Fruit fly (Drosophila melanogaster) whole organism, embryonic: ENCODE data around the gene eIF3h.

Experiments used
- B-H2 ChIP-seq: fragments of 200-800 bp; sonication (Bioruptor generic); optimal IDR thresholded peaks from 2 replicates; lab custom pipeline; 2018; ENCODE audit warnings: missing biosample characterization, mild to moderate bottlenecking, missing genetic modification characterization
- CG11085 ChIP-seq: fragments of 200-800 bp; sonication (Bioruptor generic); IDR thresholded peaks from 2 replicates; pipeline ENCODE4 v1.3.6; 2022; ENCODE audit warnings: missing biosample characterization, missing genetic modification characterization
- CG11456 ChIP-seq: fragments of 200-800 bp; sonication (Bioruptor generic); IDR thresholded peaks from 3 replicates; pipeline ENCODE4 v1.3.6; 2022; ENCODE audit warnings: missing biosample characterization, missing genetic modification characterization
- CG11695 ChIP-seq: fragments of 200-800 bp; sonication (Bioruptor generic); IDR thresholded peaks from 3 replicates; pipeline ENCODE4 v1.3.6; 2022; ENCODE audit warnings: missing biosample characterization, missing genetic modification characterization
- CG11696 ChIP-seq: fragments of 200-800 bp; sonication (Bioruptor generic); IDR thresholded peaks from 2 replicates; pipeline ENCODE4 v1.3.6; 2022; ENCODE audit warnings: missing biosample characterization, missing genetic modification characterization
- CG13894 ChIP-seq: fragments of 200-800 bp; sonication (Bioruptor generic); optimal IDR thresholded peaks from 3 replicates; lab custom pipeline; 2018; ENCODE audit warnings: missing biosample characterization, mild to moderate bottlenecking, missing genetic modification characterization, moderate library complexity
- CG15073 ChIP-seq: fragments of 200-800 bp; sonication (Bioruptor generic); optimal IDR thresholded peaks from 2 replicates; lab custom pipeline; 2016; ENCODE audit warnings: missing biosample characterization, missing genetic modification characterization
- CG15514 ChIP-seq: fragments of 200-800 bp; sonication (Bioruptor generic); optimal IDR thresholded peaks from 3 replicates; lab custom pipeline; 2017; ENCODE audit warnings: missing biosample characterization, missing genetic modification characterization, mild to moderate bottlenecking, moderate library complexity, missing genetic modification reagents
- CG16863 ChIP-seq: fragments of 200-800 bp; sonication (Bioruptor generic); optimal IDR thresholded peaks from 3 replicates; lab custom pipeline; 2016; ENCODE audit warnings: missing biosample characterization, missing genetic modification characterization
- CG2116 ChIP-seq: fragments of 200-800 bp; sonication (Bioruptor generic); optimal IDR thresholded peaks from 3 replicates; lab custom pipeline; 2018; ENCODE audit warnings: missing biosample characterization, mild to moderate bottlenecking, missing genetic modification characterization
- CG2202 ChIP-seq: fragments of 200-800 bp; sonication (Bioruptor generic); optimal IDR thresholded peaks from 2 replicates; lab custom pipeline; 2018; ENCODE audit warnings: missing biosample characterization, mild to moderate bottlenecking, missing genetic modification characterization
- CG31224 ChIP-seq: fragments of 200-800 bp; sonication (Bioruptor generic); IDR thresholded peaks from 2 replicates; pipeline ENCODE4 v1.3.6; 2022; ENCODE audit warnings: missing biosample characterization, missing genetic modification characterization
- CG34224 ChIP-seq: fragments of 200-800 bp; sonication (Bioruptor generic); IDR thresholded peaks from 3 replicates; pipeline ENCODE4 v1.3.6; 2022; ENCODE audit warnings: missing biosample characterization, missing genetic modification characterization; ENCODE audit not compliant: partially characterized antibody
- CG6175 ChIP-seq: fragments of 200-800 bp; sonication (Bioruptor generic); IDR thresholded peaks from 3 replicates; pipeline ENCODE4 v1.3.6; 2022; ENCODE audit warnings: missing biosample characterization, missing genetic modification characterization
- CG7271 ChIP-seq: fragments of 200-800 bp; sonication (Bioruptor generic); optimal IDR thresholded peaks from 2 replicates; lab custom pipeline; 2018; ENCODE audit warnings: missing biosample characterization, mild to moderate bottlenecking, missing genetic modification characterization, moderate library complexity
- CG7745 ChIP-seq: fragments of 200-800 bp; sonication (Bioruptor generic); optimal IDR thresholded peaks from 2 replicates; lab custom pipeline; 2018; ENCODE audit warnings: missing biosample characterization, mild to moderate bottlenecking, missing genetic modification characterization, moderate library complexity
- CG7987 ChIP-seq: fragments of 200-800 bp; sonication (Bioruptor generic); optimal IDR thresholded peaks from 2 replicates; lab custom pipeline; 2018; ENCODE audit warnings: missing biosample characterization, mild to moderate bottlenecking, missing genetic modification characterization, moderate library complexity
- CG8281 ChIP-seq: fragments of 200-800 bp; sonication (Bioruptor generic); optimal IDR thresholded peaks from 2 replicates; lab custom pipeline; 2018; ENCODE audit warnings: missing biosample characterization, mild to moderate bottlenecking, missing genetic modification characterization, moderate library complexity
- CG8290 ChIP-seq, 3 experiments: fragments of 200-800 bp; sonication (Bioruptor generic); optimal IDR thresholded peaks; 2 replicates each; lab custom pipeline; 2016 to 2019; ENCODE audit warnings: missing biosample characterization in 3 of 3, missing genetic modification characterization in 3 of 3, mild to moderate bottlenecking in 2 of 3, moderate library complexity in 1 of 3
- CTCF ChIP-seq: fragments of 200-800 bp; sonication (Bioruptor generic); optimal IDR thresholded peaks from 2 replicates; lab custom pipeline; 2017; ENCODE audit warnings: missing biosample characterization, mild to moderate bottlenecking, missing genetic modification characterization, moderate library complexity
- CoRest ChIP-seq: fragments of 200-800 bp; sonication (Bioruptor generic); optimal IDR thresholded peaks from 3 replicates; lab custom pipeline; 2018; ENCODE audit warnings: missing biosample characterization, mild to moderate bottlenecking, missing genetic modification characterization, moderate library complexity
- Dad ChIP-seq: fragments of 200-800 bp; sonication (Bioruptor generic); optimal IDR thresholded peaks from 3 replicates; lab custom pipeline; 2016; ENCODE audit warnings: missing biosample characterization, missing genetic modification characterization
- Dbx ChIP-seq: fragments of 200-800 bp; sonication (Bioruptor generic); IDR thresholded peaks from 3 replicates; pipeline ENCODE4 v1.3.6; 2022; ENCODE audit warnings: missing biosample characterization, missing genetic modification characterization
- Dfd ChIP-seq, 2 experiments: fragments of >200 bp; optimal IDR thresholded peaks; 2 replicates each; lab custom pipeline; 2017; ENCODE audit warnings: missing biosample characterization in 2 of 2, missing genetic modification characterization in 2 of 2
- Dll ChIP-seq: fragments of 200-800 bp; sonication (Bioruptor generic); IDR thresholded peaks from 4 replicates; pipeline ENCODE4 v1.3.6; 2022; ENCODE audit warnings: missing biosample characterization, missing genetic modification characterization; ENCODE audit not compliant: partially characterized antibody
- E2f1 ChIP-seq: fragments of 200-800 bp; sonication (Bioruptor generic); IDR thresholded peaks from 2 replicates; pipeline ENCODE4 v1.3.6; 2022; ENCODE audit warnings: missing biosample characterization, missing genetic modification characterization
- H2.0 ChIP-seq: fragments of 200-800 bp; sonication (Bioruptor generic); IDR thresholded peaks from 2 replicates; pipeline ENCODE4 v1.3.6; 2022; ENCODE audit warnings: missing biosample characterization, missing genetic modification characterization
- HLHmδ ChIP-seq: fragments of 200-800 bp; sonication (Bioruptor generic); optimal IDR thresholded peaks from 2 replicates; lab custom pipeline; 2018; ENCODE audit warnings: missing biosample characterization, mild to moderate bottlenecking, missing genetic modification characterization, moderate library complexity
- Sry-δ ChIP-seq: fragments of 200-800 bp; sonication (Bioruptor generic); optimal IDR thresholded peaks from 2 replicates; lab custom pipeline; 2016; ENCODE audit warnings: missing biosample characterization, missing genetic modification characterization
- ac ChIP-seq: fragments of 200-800 bp; sonication (Bioruptor generic); optimal IDR thresholded peaks from 3 replicates; lab custom pipeline; 2017; ENCODE audit warnings: missing biosample characterization, mild to moderate bottlenecking, missing genetic modification characterization
- aop ChIP-seq: fragments of 200-800 bp; sonication (Bioruptor generic); IDR thresholded peaks from 2 replicates; pipeline ENCODE4 v1.3.6; 2022; ENCODE audit warnings: missing biosample characterization, missing genetic modification characterization
- ap ChIP-seq: fragments of 200-800 bp; sonication (Bioruptor generic); IDR thresholded peaks from 2 replicates; pipeline ENCODE4 v1.3.6; 2022; ENCODE audit warnings: missing biosample characterization, missing genetic modification characterization
- ato ChIP-seq: fragments of 200-800 bp; sonication (Bioruptor generic); IDR thresholded peaks from 2 replicates; pipeline ENCODE4 v1.3.6; 2022; ENCODE audit warnings: missing biosample characterization, missing genetic modification characterization; ENCODE audit not compliant: partially characterized antibody
- dmrt11E ChIP-seq: fragments of 200-800 bp; sonication (Bioruptor generic); optimal IDR thresholded peaks from 3 replicates; lab custom pipeline; 2018; ENCODE audit warnings: missing biosample characterization, mild to moderate bottlenecking, missing genetic modification characterization, moderate library complexity
- dpn ChIP-seq, 2 experiments: fragments of 200-800 bp; sonication (Bioruptor generic); optimal IDR thresholded peaks; 3 replicates each; lab custom pipeline; 2016; ENCODE audit warnings: missing biosample characterization in 2 of 2, missing genetic modification characterization in 2 of 2
- eve ChIP-seq, 2 experiments: fragments of >200 bp; optimal IDR thresholded peaks; 2 replicates each; lab custom pipeline; 2017; ENCODE audit warnings: missing biosample characterization in 2 of 2, missing genetic modification characterization in 2 of 2
- ewg ChIP-seq: fragments of 200-800 bp; sonication (Bioruptor generic); optimal IDR thresholded peaks from 3 replicates; lab custom pipeline; 2017; ENCODE audit warnings: mild to moderate bottlenecking, missing biosample characterization, missing genetic modification reagents, missing genetic modification characterization
- gce ChIP-seq: fragments of 200-800 bp; sonication (Bioruptor generic); IDR thresholded peaks from 3 replicates; pipeline ENCODE4 v1.3.6; 2022; ENCODE audit warnings: missing biosample characterization, missing genetic modification characterization
- gcm ChIP-seq: fragments of 200-800 bp; sonication (Bioruptor generic); optimal IDR thresholded peaks from 2 replicates; lab custom pipeline; 2019; ENCODE audit warnings: missing biosample characterization, mild to moderate bottlenecking, missing genetic modification characterization, moderate library complexity
- her ChIP-seq: fragments of 200-800 bp; sonication (Bioruptor generic); optimal IDR thresholded peaks from 2 replicates; lab custom pipeline; 2016; ENCODE audit warnings: missing biosample characterization, missing genetic modification characterization
- ind ChIP-seq: fragments of 200-800 bp; sonication (Bioruptor generic); optimal IDR thresholded peaks from 3 replicates; lab custom pipeline; 2016; ENCODE audit warnings: missing biosample characterization, missing genetic modification characterization
- lilli ChIP-seq: fragments of 200-800 bp; sonication (Bioruptor generic); optimal IDR thresholded peaks from 3 replicates; lab custom pipeline; 2016; ENCODE audit warnings: missing biosample characterization, missing genetic modification characterization
- nerfin-1 ChIP-seq: fragments of 200-800 bp; sonication (Bioruptor generic); optimal IDR thresholded peaks from 3 replicates; lab custom pipeline; 2019; ENCODE audit warnings: missing biosample characterization, mild to moderate bottlenecking, missing genetic modification characterization, moderate library complexity
- odd ChIP-seq: fragments of 200-800 bp; sonication (Bioruptor generic); optimal IDR thresholded peaks from 2 replicates; lab custom pipeline; 2017; ENCODE audit warnings: missing biosample characterization, mild to moderate bottlenecking, missing genetic modification characterization
- pb ChIP-seq: fragments of 200-800 bp; sonication (Bioruptor generic); optimal IDR thresholded peaks from 3 replicates; lab custom pipeline; 2016; ENCODE audit warnings: missing biosample characterization, missing genetic modification characterization
- pho ChIP-seq: fragments of 200-800 bp; sonication (Bioruptor generic); optimal IDR thresholded peaks from 2 replicates; lab custom pipeline; 2016; ENCODE audit warnings: missing biosample characterization, missing genetic modification characterization
- slbo ChIP-seq: fragments of 200-800 bp; sonication (Bioruptor generic); IDR thresholded peaks from 2 replicates; pipeline ENCODE4 v1.3.6; 2022; ENCODE audit warnings: missing biosample characterization, missing genetic modification characterization
- slp2 ChIP-seq: fragments of 200-800 bp; sonication (Bioruptor generic); optimal IDR thresholded peaks from 2 replicates; lab custom pipeline; 2016; ENCODE audit warnings: missing biosample characterization, missing genetic modification characterization
- tin ChIP-seq: fragments of 200-800 bp; sonication (Bioruptor generic); optimal IDR thresholded peaks from 3 replicates; lab custom pipeline; 2016; ENCODE audit warnings: missing biosample characterization, missing genetic modification characterization
- trem ChIP-seq: fragments of 200-800 bp; optimal IDR thresholded peaks from 3 replicates; lab custom pipeline; 2019; ENCODE audit warnings: missing biosample characterization, mild to moderate bottlenecking, missing genetic modification characterization, moderate library complexity

Gene eIF3h

DNA sequence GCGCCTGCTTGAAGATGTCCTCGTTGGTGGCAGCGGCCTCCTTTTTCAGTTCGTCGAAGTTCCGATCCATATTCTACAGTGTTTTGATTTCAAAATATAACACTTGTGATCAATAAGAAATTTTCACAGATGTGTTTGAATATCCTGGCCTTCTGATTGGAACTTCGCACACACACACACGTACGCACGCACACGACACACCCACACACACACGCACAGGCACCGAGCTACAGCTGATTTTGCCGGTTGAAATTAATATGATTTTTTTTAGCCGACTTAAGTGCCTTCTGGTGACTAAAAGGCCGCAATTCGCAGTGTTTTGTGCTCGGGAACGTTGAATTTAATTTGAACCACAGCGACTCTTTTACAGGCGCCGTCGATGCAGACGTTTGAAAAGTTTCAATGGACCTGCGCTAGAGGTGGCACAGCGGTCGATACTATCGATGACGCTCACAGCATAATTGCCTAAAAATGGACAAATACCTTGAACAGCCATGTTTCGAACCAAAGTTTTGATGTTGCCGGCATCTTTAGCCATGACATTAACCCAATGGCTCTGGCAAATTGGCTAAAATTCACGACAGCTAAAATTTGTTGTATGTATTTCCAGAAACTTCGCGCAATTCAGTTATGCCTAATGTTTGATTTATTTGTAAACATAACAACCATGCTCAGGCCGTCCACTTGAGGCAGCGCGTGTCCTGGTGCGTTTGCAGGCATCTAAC, 43.4 kb downstream of the eIF3h start, which contains the start of gene Rtnl1 (continued):
- TF ChIP-seq CG11085 (GFP tag; lab: Robert Waterston, UW) (no peak), B-H2 (peak; percentile 26), gce (GFP tag; lab: Robert Waterston, UW) (no peak), CG31224 (GFP tag; lab: Robert Waterston, UW) (no peak), eve (GFP tag; optimal IDR thresholded peaks at IDR 0.05; lab: Kevin White, UChicago) (no peak), H2.0 (GFP tag; lab: Robert Waterston, UW) (no peak), aop (no peak), CG13894 (tag; lab: Kevin White, UChicago) (peak; percentile 47), CG16863 (GFP tag; lab: Kevin White, UChicago) (peak; percentile 23), CG2116 (GFP tag; lab: Kevin White, UChicago) (peak; percentile 73), CG11456 (GFP tag; lab: Robert Waterston, UW) (no peak), slbo (GFP tag; lab: Robert Waterston, UW) (peak; percentile 51; the same call in 1 of the 2 replicates), CG11696 (GFP tag; lab: Robert Waterston, UW) (no peak), ato (GFP tag; lab: Robert Waterston, UW) (peak; percentile 67), CG11695 (GFP tag; lab: Robert Waterston, UW) (no peak), CG7987 (GFP tag; lab: Kevin White, UChicago) (peak; percentile 56), lilli (GFP tag; lab: Kevin White, UChicago) (peak; percentile 32), odd (GFP tag; lab: Kevin White, UChicago) (no peak), CG2202 (tag; lab: Kevin White, UChicago) (no peak), CoRest (tag; lab: Kevin White, UChicago) (peak; percentile 48), ind (peak; percentile 11), CG8290 (GFP tag; optimal IDR thresholded peaks at IDR 0.05; lab: Kevin White, UChicago) (peak; percentile 51), CG8290 (tag; optimal IDR thresholded peaks at IDR 0.05; lab: Kevin White, UChicago) (peak in 1 of 2 experiments; percentile 88), dpn (GFP tag; optimal IDR thresholded peaks at IDR 0.05; lab: Kevin White, UChicago) (peak; percentile 42 to 52), Dbx (GFP tag; lab: Robert Waterston, UW) (peak; percentile 42; the same call in 2 of the 3 replicates), her (GFP tag; lab: Kevin White, UChicago) (peak; percentile 32), tin (GFP tag; lab: Kevin White, UChicago) (no peak), pb (no peak), CG7271 (tag; lab: Kevin White, UChicago) (no peak), Dad (GFP tag; lab: Kevin White, UChicago) (peak; percentile 20), CG34224 (GFP tag; lab: Robert Waterston, UW) (peak; percentile 90), CG7745 (tag; lab: Kevin White, UChicago) (no peak), ac (GFP tag; lab: Kevin White, UChicago) (no peak), ap (GFP tag; lab: Robert Waterston, UW) (no peak), CG15514 (GFP tag; lab: Kevin White, UChicago) (peak; percentile 84), dmrt11E (tag; lab: Kevin White, UChicago) (peak; percentile 18), Dfd (GFP tag; optimal IDR thresholded peaks at IDR 0.05; lab: Kevin White, UChicago) (no peak), E2f1 (no peak), nerfin-1 (tag; lab: Kevin White, UChicago) (peak; percentile 16), HLHmδ (no peak), slp2 (no peak), Dll (GFP tag; lab: Robert Waterston, UW) (peak; percentile 91), CG6175 (GFP tag; lab: Robert Waterston, UW) (0 out of 3 replicates have a peak, but pooled peaks have one; percentile 7), CG8281 (no peak), CTCF (GFP tag; lab: Kevin White, UChicago) (peak; percentile 78), CG15073 (GFP tag; lab: Kevin White, UChicago) (no peak), trem (tag; lab: Kevin White, UChicago) (peak; percentile 81), ewg (GFP tag; lab: Kevin White, UChicago) (peak; percentile 100), pho (GFP tag; lab: Kevin White, UChicago) (peak; percentile 49), gcm (GFP tag; lab: Kevin White, UChicago) (peak; percentile 3), Sry-δ (GFP tag; lab: Kevin White, UChicago) (peak; percentile 100)
